Worm (Caenorhabditis elegans): ENCODE measurements around the gene T10D4.11.

Gene T10D4.11

DNA sequence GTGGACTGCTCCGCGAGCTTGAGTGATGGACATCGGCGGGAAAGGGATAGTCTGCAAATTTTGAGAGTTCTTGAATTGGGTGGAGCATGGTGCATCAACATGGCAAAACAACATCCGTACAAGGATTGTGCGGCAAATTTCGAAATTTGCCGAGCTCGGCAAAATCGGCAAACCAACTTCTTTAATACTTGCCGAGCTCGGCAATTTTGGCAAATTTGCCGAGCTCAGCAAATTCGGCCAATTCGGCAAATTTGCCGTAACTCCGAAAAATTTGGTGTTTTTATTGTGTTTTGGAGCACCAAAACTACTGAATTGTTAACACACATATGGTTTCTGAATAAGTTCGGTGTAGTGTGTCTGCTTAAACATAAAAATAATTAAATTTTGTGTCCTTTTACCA is 20.7 kb upstream of the T10D4.11 start, which contains the start of gene fbxc-55:
fbxc-55 (minus strand) TSS at position 101 of the 400 bp plus-strand sequence.
- no peak for TF ChIP-seq ceh-82 (tag; optimal IDR thresholded peaks at IDR 0.05)
- no peak for TF ChIP-seq snpc-4 (tag; optimal IDR thresholded peaks at IDR 0.05)
- no peak for TF ChIP-seq dmd-4 (tag; optimal IDR thresholded peaks at IDR 0.05)
- TF ChIP-seq lsy-2 (tag; optimal IDR thresholded peaks at IDR 0.05): no peak
- no peak for TF ChIP-seq sma-9 (GFP tag; optimal IDR thresholded peaks at IDR 0.05)
- TF ChIP-seq sma-9 (tag; optimal IDR thresholded peaks at IDR 0.05): no peak
- no peak for TF ChIP-seq nhr-25 (tag; optimal IDR thresholded peaks at IDR 0.05)
- TF ChIP-seq nhr-11 (tag; optimal IDR thresholded peaks at IDR 0.05): no peak
- TF ChIP-seq lin-11 (tag; optimal IDR thresholded peaks at IDR 0.05): no peak
- no peak for TF ChIP-seq nhr-77 (tag; optimal IDR thresholded peaks at IDR 0.05)
- no peak for TF ChIP-seq ztf-4 (tag; optimal IDR thresholded peaks at IDR 0.05)

ce11 chrII:3158985-3159384 is 9.6 kb upstream of the T10D4.11 start, which contains the start of gene sri-34:
Gene sri-34 (minus strand): TSS chrII:3159085.
- TF ChIP-seq F13H6.1 (tag; optimal IDR thresholded peaks at IDR 0.05) (no peak), zag-1 (tag; optimal IDR thresholded peaks at IDR 0.05) (no peak), egl-27 (tag; optimal IDR thresholded peaks at IDR 0.05) (no peak), unc-55 (GFP tag; optimal IDR thresholded peaks at IDR 0.05) (no peak), sma-9 (GFP tag; optimal IDR thresholded peaks at IDR 0.05) (no peak), sma-9 (tag; optimal IDR thresholded peaks at IDR 0.05) (no peak), C34F6.9 (tag; optimal IDR thresholded peaks at IDR 0.05) (no peak), ceh-16 (tag; optimal IDR thresholded peaks at IDR 0.05) (no peak), nhr-12 (tag; optimal IDR thresholded peaks at IDR 0.05) (no peak), ztf-4 (tag; optimal IDR thresholded peaks at IDR 0.05) (no peak)

- no peak for TF ChIP-seq nhr-237 (tag; optimal IDR thresholded peaks at IDR 0.05)
- TF ChIP-seq ZK546.5 (tag; optimal IDR thresholded peaks at IDR 0.05): no peak
- TF ChIP-seq nhr-21 (tag; optimal IDR thresholded peaks at IDR 0.05): peak; percentile 5
These were observed 7.3 kb upstream of the T10D4.11 start, which contains the start of gene sri-33 for ce11 chrII:3156749-3157148. Gene sri-33 (minus strand): TSS chrII:3156849.

- TF ChIP-seq unc-39 (tag; optimal IDR thresholded peaks at IDR 0.05) (no peak), unc-62 (GFP tag; optimal IDR thresholded peaks at IDR 0.05) (no peak), nhr-10 (tag; optimal IDR thresholded peaks at IDR 0.05) (no peak), nhr-6 (tag; optimal IDR thresholded peaks at IDR 0.05) (no peak), nhr-77 (tag; optimal IDR thresholded peaks at IDR 0.05) (no peak), mdl-1 (tag; optimal IDR thresholded peaks at IDR 0.05) (no peak), F13H6.1 (tag; optimal IDR thresholded peaks at IDR 0.05) (no peak)
These were observed 5.0 kb upstream of the T10D4.11 start, which contains the start of gene sri-32 for ce11 chrII:3154383-3154782. Gene sri-32 (minus strand): TSS chrII:3154483.

- TF ChIP-seq lin-39 (tag; optimal IDR thresholded peaks at IDR 0.05) (no peak), snpc-4 (tag; optimal IDR thresholded peaks at IDR 0.05) (no peak)
These were observed 2.2 kb upstream of the T10D4.11 start, which contains the start of the genes T10D4.14 and T10D4.19 for ce11 chrII:3151615-3152014. Gene T10D4.14 (minus strand): TSS chrII:3151715. Gene T10D4.19 (plus strand): TSS chrII:3151918.

- TF ChIP-seq R02D3.7 (tag; optimal IDR thresholded peaks at IDR 0.05): no peak
- no peak for TF ChIP-seq sma-3 (GFP tag; optimal IDR thresholded peaks at IDR 0.05)
- TF ChIP-seq gmeb-1 (tag; optimal IDR thresholded peaks at IDR 0.05): no peak
- no peak for TF ChIP-seq ceh-16 (tag; optimal IDR thresholded peaks at IDR 0.05)
- TF ChIP-seq ceh-82 (tag; optimal IDR thresholded peaks at IDR 0.05): no peak
- no peak for TF ChIP-seq nhr-77 (tag; optimal IDR thresholded peaks at IDR 0.05)
- TF ChIP-seq blmp-1 (tag; optimal IDR thresholded peaks at IDR 0.05; ENCODE audit: insufficient read depth): no peak
- TF ChIP-seq unc-39 (tag; optimal IDR thresholded peaks at IDR 0.05): no peak
- no peak for TF ChIP-seq nhr-12 (tag; optimal IDR thresholded peaks at IDR 0.05)
- TF ChIP-seq fos-1 (tag; optimal IDR thresholded peaks at IDR 0.05): no peak
- no peak for TF ChIP-seq aly-2 (tag; optimal IDR thresholded peaks at IDR 0.05)
- no peak for TF ChIP-seq egl-27 (tag; optimal IDR thresholded peaks at IDR 0.05)
These were observed 1.0 kb downstream of the T10D4.11 start for ce11 chrII:3148404-3148803.
